Worm (Caenorhabditis elegans) whole organism, L1 larva: Measurements from ENCODE around the gene itr-1.
A peak's percentile ranks its signal among the peaks of the same experiment; 100 is the strongest.

Experiments used
- C16A3.4 ChIP-seq: fragments of 150-350 bp; optimal IDR thresholded peaks from 2 replicates; lab custom pipeline; 2014; ENCODE audit warnings: missing biosample characterization, missing genetic modification characterization
- C34B4.2 ChIP-seq: sonication (generic microtip); optimal IDR thresholded peaks from 2 replicates; lab custom pipeline; 2017; ENCODE audit warnings: mild to moderate bottlenecking, missing genetic modification characterization, missing compliant biosample characterization
- F16B12.6 ChIP-seq: fragments of 150-350 bp; optimal IDR thresholded peaks from 2 replicates; lab custom pipeline; 2014; ENCODE audit warnings: missing biosample characterization, missing genetic modification characterization
- aly-2 ChIP-seq: fragments of 150-350 bp; optimal IDR thresholded peaks from 2 replicates; lab custom pipeline; 2014; ENCODE audit warnings: missing biosample characterization, missing genetic modification characterization
- ceh-63 ChIP-seq: fragments of 200-800 bp; sonication (Bioruptor generic); optimal IDR thresholded peaks from 2 replicates; lab custom pipeline; 2018; ENCODE audit warnings: mild to moderate bottlenecking, missing genetic modification characterization, missing compliant biosample characterization
- ceh-82 ChIP-seq, 3 experiments: fragments of 150-350 bp in 1 of 3; sonication (generic microtip) in 2 of 3; optimal IDR thresholded peaks; 2 replicates each; lab custom pipeline; 2014 to 2017; ENCODE audit warnings: missing biosample characterization in 3 of 3, missing genetic modification characterization in 3 of 3
- ceh-90 ChIP-seq: sonication (generic microtip); optimal IDR thresholded peaks from 2 replicates; lab custom pipeline; 2016; ENCODE audit warnings: missing genetic modification characterization, missing compliant biosample characterization
- ces-1 ChIP-seq: fragments of 150-350 bp; optimal IDR thresholded peaks from 2 replicates; lab custom pipeline; 2014; ENCODE audit warnings: missing biosample characterization, missing genetic modification reagents, missing genetic modification characterization
- dsc-1 ChIP-seq: sonication (generic microtip); optimal IDR thresholded peaks from 2 replicates; lab custom pipeline; 2016; ENCODE audit warnings: mild to moderate bottlenecking, missing genetic modification characterization, missing compliant biosample characterization
- efl-3 ChIP-seq: fragments of 200-800 bp; sonication (Bioruptor generic); optimal IDR thresholded peaks from 2 replicates; lab custom pipeline; 2018; ENCODE audit warnings: mild to moderate bottlenecking, missing genetic modification characterization, missing compliant biosample characterization
- egl-13 ChIP-seq: sonication (generic microtip); optimal IDR thresholded peaks from 2 replicates; lab custom pipeline; 2016; ENCODE audit warnings: missing genotype, missing genetic modification reagents, missing genetic modification characterization, missing compliant biosample characterization
- elt-3 ChIP-seq, 6 experiments: fragments of 150-350 bp in 1 of 6; sonication (generic microtip); optimal IDR thresholded peaks; 2 replicates each; lab custom pipeline; 2017 to 2018; ENCODE audit warnings: missing biosample characterization in 6 of 6, missing genetic modification characterization in 6 of 6, inconsistent platforms in 1 of 6
- fkh-4 ChIP-seq: sonication (generic microtip); optimal IDR thresholded peaks from 2 replicates; lab custom pipeline; 2016; ENCODE audit warnings: missing compliant biosample characterization, missing genetic modification characterization, borderline replicate concordance
- fkh-8 ChIP-seq: sonication (generic microtip); optimal IDR thresholded peaks from 2 replicates; lab custom pipeline; 2016; ENCODE audit warnings: mild to moderate bottlenecking, missing genetic modification characterization, missing compliant biosample characterization
- fos-1 ChIP-seq: fragments of 150-350 bp; optimal IDR thresholded peaks from 2 replicates; lab custom pipeline; 2014; ENCODE audit warnings: missing biosample characterization, missing genetic modification characterization
- grh-1 ChIP-seq: fragments of 200-800 bp; sonication (Bioruptor generic); IDR thresholded peaks from 2 replicates; pipeline ENCODE4 v1.3.6; 2022; ENCODE audit warnings: missing genetic modification reagents, missing genetic modification characterization, missing compliant biosample characterization
- hlh-17 ChIP-seq: fragments of 200-800 bp; sonication (Bioruptor generic); optimal IDR thresholded peaks from 2 replicates; lab custom pipeline; 2018; ENCODE audit warnings: missing genetic modification characterization, mild to moderate bottlenecking, missing compliant biosample characterization, moderate library complexity, borderline replicate concordance
- hlh-4 ChIP-seq: sonication (generic microtip); optimal IDR thresholded peaks from 2 replicates; lab custom pipeline; 2016; ENCODE audit warnings: mild to moderate bottlenecking, missing genetic modification characterization, missing compliant biosample characterization
- hpl-2 ChIP-seq: fragments of 150-350 bp; optimal IDR thresholded peaks from 2 replicates; lab custom pipeline; 2014; ENCODE audit warnings: missing biosample characterization, missing genetic modification reagents, missing genetic modification characterization
- irx-1 ChIP-seq: sonication (generic microtip); optimal IDR thresholded peaks from 2 replicates; lab custom pipeline; 2016; ENCODE audit warnings: missing genetic modification characterization, missing compliant biosample characterization
- jun-1 ChIP-seq: fragments of 150-350 bp; optimal IDR thresholded peaks from 2 replicates; lab custom pipeline; 2014; ENCODE audit warnings: missing biosample characterization, missing genetic modification reagents, missing genetic modification characterization
- lin-14 ChIP-seq: fragments of 200-800 bp; sonication (Bioruptor generic); optimal IDR thresholded peaks from 2 replicates; lab custom pipeline; 2018; ENCODE audit warnings: mild to moderate bottlenecking, missing genetic modification characterization, moderate library complexity, missing compliant biosample characterization
- lin-15B ChIP-seq: fragments of 150-350 bp; sonication (generic microtip); optimal IDR thresholded peaks from 3 replicates; lab custom pipeline; 2014; ENCODE audit warnings: missing biosample characterization, missing genetic modification characterization
- lin-35 ChIP-seq, 2 experiments: fragments of 150-350 bp; optimal IDR thresholded peaks; 2 replicates each; lab custom pipeline; 2014; ENCODE audit warnings: missing biosample characterization in 2 of 2, missing genetic modification characterization in 2 of 2, missing genetic modification reagents in 2 of 2
- lin-39 ChIP-seq: fragments of 150-350 bp; optimal IDR thresholded peaks from 2 replicates; lab custom pipeline; 2014; ENCODE audit warnings: missing biosample characterization, missing genetic modification reagents, missing genetic modification characterization
- lir-3 ChIP-seq: sonication (generic microtip); optimal IDR thresholded peaks from 2 replicates; lab custom pipeline; 2016; ENCODE audit warnings: mild to moderate bottlenecking, missing genetic modification characterization, moderate library complexity, missing compliant biosample characterization; ENCODE audit not compliant: poor library complexity
- lsy-2 ChIP-seq, 2 experiments: fragments of 150-350 bp; optimal IDR thresholded peaks; 2 replicates each; lab custom pipeline; 2014; ENCODE audit warnings: missing biosample characterization in 2 of 2, missing genetic modification characterization in 2 of 2
- mab-9 ChIP-seq: fragments of 200-800 bp; sonication (Bioruptor generic); IDR thresholded peaks from 2 replicates; pipeline ENCODE4 v1.3.6; 2022; ENCODE audit warnings: missing genetic modification reagents, missing genetic modification characterization, missing compliant biosample characterization
- mep-1 ChIP-seq: fragments of 150-350 bp; optimal IDR thresholded peaks from 2 replicates; lab custom pipeline; 2014; ENCODE audit warnings: missing biosample characterization, missing genetic modification characterization
- nhr-11 ChIP-seq: fragments of 150-350 bp; optimal IDR thresholded peaks from 2 replicates; lab custom pipeline; 2014; ENCODE audit warnings: missing biosample characterization, missing genetic modification characterization
- nhr-19 ChIP-seq: fragments of 200-800 bp; sonication (Bioruptor generic); conservative IDR thresholded peaks from 2 replicates; pipeline ENCODE4 v1.3.6; 2022; ENCODE audit warnings: missing genetic modification characterization, missing compliant biosample characterization
- nhr-20 ChIP-seq: sonication (generic microtip); optimal IDR thresholded peaks from 2 replicates; lab custom pipeline; 2016; ENCODE audit warnings: mild to moderate bottlenecking, missing genetic modification characterization, missing compliant biosample characterization
- nhr-237 ChIP-seq: fragments of 150-350 bp; optimal IDR thresholded peaks from 2 replicates; lab custom pipeline; 2014; ENCODE audit warnings: missing biosample characterization, missing genetic modification characterization
- nhr-47 ChIP-seq: sonication (generic microtip); optimal IDR thresholded peaks from 2 replicates; lab custom pipeline; 2016; ENCODE audit warnings: mild to moderate bottlenecking, missing genetic modification characterization, moderate library complexity, missing compliant biosample characterization
- nhr-71 ChIP-seq: sonication (generic microtip); optimal IDR thresholded peaks from 2 replicates; lab custom pipeline; 2016; ENCODE audit warnings: mild to moderate bottlenecking, missing genetic modification characterization, moderate library complexity, missing compliant biosample characterization
- nhr-77 ChIP-seq: fragments of 150-350 bp; optimal IDR thresholded peaks from 2 replicates; lab custom pipeline; 2014; ENCODE audit warnings: missing biosample characterization, missing genetic modification characterization
- nhr-85 ChIP-seq: sonication (generic microtip); peaks from one replicate; lab custom pipeline; 2016; ENCODE audit warnings: missing genetic modification characterization, inconsistent platforms, missing compliant biosample characterization
- pag-3 ChIP-seq: sonication (generic microtip); optimal IDR thresholded peaks from 2 replicates; lab custom pipeline; 2017; ENCODE audit warnings: missing genetic modification characterization, mild to moderate bottlenecking, missing compliant biosample characterization, antibody characterized with exemption, borderline replicate concordance; ENCODE audit not compliant: insufficient read depth
- pax-3 ChIP-seq: fragments of 200-800 bp; sonication (Bioruptor generic); optimal IDR thresholded peaks from 2 replicates; lab custom pipeline; 2018; ENCODE audit warnings: mild to moderate bottlenecking, missing genetic modification characterization, moderate library complexity, missing compliant biosample characterization
- rnt-1 ChIP-seq: sonication (generic microtip); optimal IDR thresholded peaks from 2 replicates; lab custom pipeline; 2016; ENCODE audit warnings: mild to moderate bottlenecking, missing genetic modification characterization, moderate library complexity, missing compliant biosample characterization
- skn-1 ChIP-seq: fragments of 150-350 bp; optimal IDR thresholded peaks from 2 replicates; lab custom pipeline; 2014; ENCODE audit warnings: missing biosample characterization, missing genetic modification characterization
- snu-23 ChIP-seq: sonication (generic microtip); optimal IDR thresholded peaks from 2 replicates; lab custom pipeline; 2016; ENCODE audit warnings: missing genetic modification characterization, missing compliant biosample characterization
- sptf-1 ChIP-seq: fragments of 150-350 bp; optimal IDR thresholded peaks from 2 replicates; lab custom pipeline; 2014; ENCODE audit warnings: missing biosample characterization, missing genetic modification characterization
- tbx-2 ChIP-seq: sonication (generic microtip); optimal IDR thresholded peaks from 2 replicates; lab custom pipeline; 2016; ENCODE audit warnings: missing genetic modification characterization, missing compliant biosample characterization
- unc-130 ChIP-seq: fragments of 150-350 bp; optimal IDR thresholded peaks from 2 replicates; lab custom pipeline; 2017; ENCODE audit warnings: missing biosample characterization, missing genetic modification characterization, inconsistent platforms
- unc-30 ChIP-seq: sonication (generic microtip); optimal IDR thresholded peaks from 2 replicates; lab custom pipeline; 2017; ENCODE audit warnings: missing biosample characterization, missing genetic modification characterization
- unc-62 ChIP-seq: fragments of 150-350 bp; optimal IDR thresholded peaks from 2 replicates; lab custom pipeline; 2014; ENCODE audit warnings: missing biosample characterization, missing genetic modification reagents, missing genetic modification characterization
- unc-86 ChIP-seq: sonication (generic microtip); optimal IDR thresholded peaks from 2 replicates; lab custom pipeline; 2016; ENCODE audit warnings: missing genetic modification characterization, missing compliant biosample characterization
- vab-15 ChIP-seq: sonication (generic microtip); optimal IDR thresholded peaks from 2 replicates; lab custom pipeline; 2017; ENCODE audit warnings: missing genotype, mild to moderate bottlenecking, missing genetic modification characterization, missing compliant biosample characterization
- ztf-4 ChIP-seq: fragments of 150-350 bp; optimal IDR thresholded peaks from 2 replicates; lab custom pipeline; 2014; ENCODE audit warnings: missing biosample characterization, missing genetic modification characterization

The itr-1 gene

ce11 chrIV:7658589-7658988, 16.4 kb upstream of the itr-1 start, which contains the start of gene C08G9.1:
TSS of gene C08G9.1 (plus strand) at chrIV:7658763.
- TF ChIP-seq fos-1, result no peak
- TF ChIP-seq rnt-1 (tag; lab: Kevin White, UChicago), result peak; percentile 43
- no peak for TF ChIP-seq unc-62 (GFP tag; lab: Kevin White, UChicago)
- TF ChIP-seq ceh-82 (tag; optimal IDR thresholded peaks at IDR 0.05; lab: Kevin White, UChicago), result peak in 1 of 3 experiments; percentile 17
- TF ChIP-seq hlh-17 (GFP tag; lab: Kevin White, UChicago), result no peak
- no peak for TF ChIP-seq unc-86
- no peak for TF ChIP-seq hlh-4 (tag; lab: Kevin White, UChicago)
- no peak for TF ChIP-seq nhr-71

ce11 chrIV:7659481-7659880, 15.5 kb upstream of the itr-1 start:
- peak; percentile 56 for TF ChIP-seq nhr-71
- no peak for TF ChIP-seq ceh-82 (tag; optimal IDR thresholded peaks at IDR 0.05; lab: Kevin White, UChicago)
- no peak for TF ChIP-seq ceh-90 (tag; lab: Kevin White, UChicago)
- no peak for TF ChIP-seq tbx-2
- TF ChIP-seq nhr-19 (GFP tag; lab: Robert Waterston, UW), result peak; percentile 21; the same call in 1 of the 2 replicates
- peak; percentile 46 for TF ChIP-seq fkh-4 (tag; lab: Kevin White, UChicago)
- TF ChIP-seq ces-1, result no peak
- TF ChIP-seq pax-3 (tag; lab: Kevin White, UChicago), result no peak
- TF ChIP-seq fos-1, result no peak
- TF ChIP-seq ztf-4 (tag; lab: Kevin White, UChicago), result no peak
- TF ChIP-seq rnt-1 (tag; lab: Kevin White, UChicago), result peak; percentile 80
- TF ChIP-seq lir-3 (tag; lab: Kevin White, UChicago), result no peak
- no peak for TF ChIP-seq efl-3
- TF ChIP-seq unc-86, result no peak
- no peak for TF ChIP-seq unc-30 (tag; lab: Kevin White, UChicago)
- no peak for TF ChIP-seq jun-1 (tag; lab: Kevin White, UChicago)
- TF ChIP-seq hpl-2 (GFP tag; lab: Kevin White, UChicago), result no peak
- TF ChIP-seq lin-39 (tag; lab: Kevin White, UChicago), result no peak
- TF ChIP-seq mep-1, result no peak
- peak; percentile 11 for TF ChIP-seq snu-23
- TF ChIP-seq lin-14 (GFP tag; lab: Kevin White, UChicago), result peak; percentile 65
- no peak for TF ChIP-seq aly-2 (tag; lab: Kevin White, UChicago)
- TF ChIP-seq vab-15 (tag; lab: Kevin White, UChicago), result no peak
- TF ChIP-seq nhr-11, result no peak
- no peak for TF ChIP-seq hlh-17 (GFP tag; lab: Kevin White, UChicago)
- no peak for TF ChIP-seq nhr-47 (tag; lab: Kevin White, UChicago)
- peak; percentile 22 for TF ChIP-seq unc-130 (tag; lab: Kevin White, UChicago)
- no peak for TF ChIP-seq irx-1 (tag; lab: Kevin White, UChicago)
- TF ChIP-seq pag-3 (tag; lab: Kevin White, UChicago), result no peak
- TF ChIP-seq F16B12.6 (tag; lab: Kevin White, UChicago), result no peak
- TF ChIP-seq fkh-8 (tag; lab: Kevin White, UChicago), result no peak
- TF ChIP-seq nhr-237, result no peak
- no peak for TF ChIP-seq grh-1 (GFP tag; lab: Robert Waterston, UW)
- TF ChIP-seq C34B4.2 (tag; lab: Kevin White, UChicago), result no peak
- TF ChIP-seq elt-3 (tag; optimal IDR thresholded peaks at IDR 0.05; lab: Kevin White, UChicago), result no peak
- no peak for TF ChIP-seq nhr-85 (tag; lab: Kevin White, UChicago)
- no peak for TF ChIP-seq lin-35 (GFP tag; optimal IDR thresholded peaks at IDR 0.05; lab: Kevin White, UChicago)
- TF ChIP-seq sptf-1 (tag; lab: Kevin White, UChicago), result no peak
- no peak for TF ChIP-seq egl-13
- TF ChIP-seq lin-15B (tag; lab: Kevin White, UChicago), result no peak
- no peak for TF ChIP-seq nhr-77
- no peak for TF ChIP-seq ceh-63 (GFP tag; lab: Kevin White, UChicago)
- TF ChIP-seq nhr-20, result no peak
- peak in 1 of 2 experiments; percentile 13 for TF ChIP-seq lsy-2 (tag; optimal IDR thresholded peaks at IDR 0.05; lab: Kevin White, UChicago)
- no peak for TF ChIP-seq mab-9 (GFP tag; lab: Robert Waterston, UW)
- TF ChIP-seq skn-1 (tag; lab: Kevin White, UChicago), result no peak
- TF ChIP-seq C16A3.4 (tag; lab: Kevin White, UChicago), result no peak
- TF ChIP-seq dsc-1, result peak; percentile 91
